Fruit fly (Drosophila melanogaster) whole organism, embryonic: ENCODE data around the gene CG42727.
A peak's percentile ranks its signal among the peaks of the same experiment; 100 is the strongest.

Source experiments
- ATbp ChIP-seq: fragments of 200-800 bp; sonication (Bioruptor generic); optimal IDR thresholded peaks from 2 replicates; lab custom pipeline; 2017; ENCODE audit warnings: missing biosample characterization, mild to moderate bottlenecking, missing genetic modification characterization, missing genetic modification reagents
- B-H1 ChIP-seq: fragments of 200-800 bp; sonication (Bioruptor generic); IDR thresholded peaks from 3 replicates; pipeline ENCODE4 v1.3.6; 2022; ENCODE audit warnings: missing biosample characterization, missing genetic modification characterization
- BEAF-32 ChIP-seq: fragments of 200-800 bp; sonication (Bioruptor generic); optimal IDR thresholded peaks from 3 replicates; lab custom pipeline; 2017; ENCODE audit warnings: missing biosample characterization, missing genetic modification characterization, mild to moderate bottlenecking, moderate library complexity, missing genetic modification reagents
- Bdp1 ChIP-seq: fragments of 200-800 bp; sonication (Bioruptor generic); optimal IDR thresholded peaks from 3 replicates; lab custom pipeline; 2016; ENCODE audit warnings: missing biosample characterization, missing genetic modification characterization
- CG10147 ChIP-seq: fragments of 200-800 bp; sonication (Bioruptor generic); optimal IDR thresholded peaks from 2 replicates; lab custom pipeline; 2019; ENCODE audit warnings: missing biosample characterization, mild to moderate bottlenecking, missing genetic modification characterization, moderate library complexity
- CG10209 ChIP-seq: fragments of 200-800 bp; sonication (Bioruptor generic); optimal IDR thresholded peaks from 3 replicates; lab custom pipeline; 2017; ENCODE audit warnings: missing biosample characterization, mild to moderate bottlenecking, missing genetic modification characterization, missing genetic modification reagents
- CG11456 ChIP-seq: fragments of 200-800 bp; sonication (Bioruptor generic); IDR thresholded peaks from 3 replicates; pipeline ENCODE4 v1.3.6; 2022; ENCODE audit warnings: missing biosample characterization, missing genetic modification characterization
- CG13287 ChIP-seq: fragments of 200-800 bp; sonication (Bioruptor generic); IDR thresholded peaks from 2 replicates; pipeline ENCODE4 v1.3.6; 2022; ENCODE audit warnings: missing biosample characterization, missing genetic modification characterization; ENCODE audit not compliant: partially characterized antibody
- CG17359 ChIP-seq: fragments of 200-800 bp; sonication (Bioruptor generic); optimal IDR thresholded peaks from 3 replicates; lab custom pipeline; 2018; ENCODE audit warnings: missing biosample characterization, mild to moderate bottlenecking, missing genetic modification characterization, moderate library complexity
- CG18262 ChIP-seq: fragments of 200-800 bp; optimal IDR thresholded peaks from 3 replicates; lab custom pipeline; 2019; ENCODE audit warnings: missing biosample characterization, mild to moderate bottlenecking, missing genetic modification characterization, moderate library complexity
- CG18599 ChIP-seq: fragments of 200-800 bp; sonication (Bioruptor generic); optimal IDR thresholded peaks from 3 replicates; lab custom pipeline; 2017; ENCODE audit warnings: missing biosample characterization, missing genetic modification characterization, mild to moderate bottlenecking, moderate library complexity, missing genetic modification reagents
- CG2116 ChIP-seq: fragments of 200-800 bp; sonication (Bioruptor generic); optimal IDR thresholded peaks from 3 replicates; lab custom pipeline; 2018; ENCODE audit warnings: missing biosample characterization, mild to moderate bottlenecking, missing genetic modification characterization
- CG2678 ChIP-seq: fragments of 200-800 bp; sonication (Bioruptor generic); optimal IDR thresholded peaks from 3 replicates; lab custom pipeline; 2019; ENCODE audit warnings: missing biosample characterization, mild to moderate bottlenecking, missing genetic modification characterization, moderate library complexity
- CG34422 ChIP-seq: fragments of 200-800 bp; sonication (Bioruptor generic); IDR thresholded peaks from 3 replicates; pipeline ENCODE4 v1.3.6; 2022; ENCODE audit warnings: missing biosample characterization, missing genetic modification characterization
- CG6175 ChIP-seq: fragments of 200-800 bp; sonication (Bioruptor generic); IDR thresholded peaks from 3 replicates; pipeline ENCODE4 v1.3.6; 2022; ENCODE audit warnings: missing biosample characterization, missing genetic modification characterization
- CG6272 ChIP-seq: fragments of 200-800 bp; sonication (Bioruptor generic); IDR thresholded peaks from 2 replicates; pipeline ENCODE4 v1.3.6; 2022; ENCODE audit warnings: missing biosample characterization, missing genetic modification characterization
- CG6791 ChIP-seq: fragments of 200-800 bp; sonication (Bioruptor generic); IDR thresholded peaks from 3 replicates; pipeline ENCODE4 v1.3.6; 2022; ENCODE audit warnings: missing biosample characterization, missing genetic modification characterization; ENCODE audit not compliant: partially characterized antibody
- CG7839 ChIP-seq: fragments of 200-800 bp; sonication (Bioruptor generic); optimal IDR thresholded peaks from 3 replicates; lab custom pipeline; 2018; ENCODE audit warnings: missing biosample characterization, mild to moderate bottlenecking, missing genetic modification characterization, moderate library complexity
- CG8290 ChIP-seq, 3 experiments: fragments of 200-800 bp; sonication (Bioruptor generic); optimal IDR thresholded peaks; 2 replicates each; lab custom pipeline; 2016 to 2019; ENCODE audit warnings: missing biosample characterization in 3 of 3, missing genetic modification characterization in 3 of 3, mild to moderate bottlenecking in 2 of 3, moderate library complexity in 1 of 3
- CG9817 ChIP-seq: fragments of 200-800 bp; sonication (Bioruptor generic); optimal IDR thresholded peaks from 2 replicates; lab custom pipeline; 2018; ENCODE audit warnings: missing biosample characterization, mild to moderate bottlenecking, missing genetic modification characterization, moderate library complexity
- Chrac-16 ChIP-seq: fragments of 200-800 bp; sonication (Bioruptor generic); optimal IDR thresholded peaks from 3 replicates; lab custom pipeline; 2016; ENCODE audit warnings: missing biosample characterization, missing genetic modification characterization
- Dad ChIP-seq: fragments of 200-800 bp; sonication (Bioruptor generic); optimal IDR thresholded peaks from 3 replicates; lab custom pipeline; 2016; ENCODE audit warnings: missing biosample characterization, missing genetic modification characterization
- Dll ChIP-seq: fragments of 200-800 bp; sonication (Bioruptor generic); IDR thresholded peaks from 4 replicates; pipeline ENCODE4 v1.3.6; 2022; ENCODE audit warnings: missing biosample characterization, missing genetic modification characterization; ENCODE audit not compliant: partially characterized antibody
- Hr51 ChIP-seq, 2 experiments: fragments of 200-800 bp; sonication (Bioruptor generic); optimal IDR thresholded peaks; 2 replicates in 1 of 2; 3 replicates in 1 of 2; lab custom pipeline; 2016 to 2018; ENCODE audit warnings: missing biosample characterization in 2 of 2, missing genetic modification characterization in 2 of 2, mild to moderate bottlenecking in 1 of 2, moderate library complexity in 1 of 2
- Lhr ChIP-seq: fragments of 200-800 bp; sonication (Bioruptor generic); optimal IDR thresholded peaks from 3 replicates; lab custom pipeline; 2017; ENCODE audit warnings: mild to moderate bottlenecking, missing biosample characterization, missing genetic modification reagents, missing genetic modification characterization
- MBD-R2 ChIP-seq: fragments of 200-800 bp; sonication (Bioruptor generic); IDR thresholded peaks from 2 replicates; pipeline ENCODE4 v1.3.6; 2022; ENCODE audit warnings: missing biosample characterization, missing genetic modification characterization
- Meics ChIP-seq: fragments of 200-800 bp; sonication (Bioruptor generic); optimal IDR thresholded peaks from 2 replicates; lab custom pipeline; 2017; ENCODE audit warnings: missing biosample characterization, mild to moderate bottlenecking, missing genetic modification characterization
- Myb ChIP-seq: fragments of 200-800 bp; sonication (Bioruptor generic); optimal IDR thresholded peaks from 2 replicates; lab custom pipeline; 2016; ENCODE audit warnings: missing biosample characterization, missing genetic modification characterization
- Ptx1 ChIP-seq: fragments of 200-800 bp; sonication (Bioruptor generic); IDR thresholded peaks from 2 replicates; pipeline ENCODE4 v1.3.6; 2022; ENCODE audit warnings: missing biosample characterization, missing genetic modification characterization
- Ravus ChIP-seq: fragments of 200-800 bp; sonication (Bioruptor generic); IDR thresholded peaks from 2 replicates; pipeline ENCODE4 v1.3.6; 2022; ENCODE audit warnings: missing biosample characterization, missing genetic modification characterization
- Sox102F ChIP-seq: fragments of 200-800 bp; sonication (Bioruptor generic); optimal IDR thresholded peaks from 2 replicates; lab custom pipeline; 2018; ENCODE audit warnings: missing biosample characterization, mild to moderate bottlenecking, missing genetic modification characterization, moderate library complexity
- Xrp1 ChIP-seq: fragments of 200-800 bp; sonication (Bioruptor generic); IDR thresholded peaks from 2 replicates; pipeline ENCODE4 v1.3.6; 2022; ENCODE audit warnings: missing biosample characterization, missing genetic modification characterization
- bsh ChIP-seq, 2 experiments: fragments of 200-800 bp; sonication (Bioruptor generic); optimal IDR thresholded peaks; 2 replicates each; lab custom pipeline; 2017 to 2018; ENCODE audit warnings: mild to moderate bottlenecking in 2 of 2, missing biosample characterization in 2 of 2, missing genetic modification characterization in 2 of 2, moderate library complexity in 1 of 2
- cad ChIP-seq: fragments of >200 bp; optimal IDR thresholded peaks from 2 replicates; lab custom pipeline; 2017; ENCODE audit warnings: missing biosample characterization, missing genetic modification characterization
- exex ChIP-seq: fragments of 200-800 bp; sonication (Bioruptor generic); optimal IDR thresholded peaks from 4 replicates; lab custom pipeline; 2018; ENCODE audit warnings: missing biosample characterization, mild to moderate bottlenecking, missing genetic modification characterization, moderate library complexity
- fd64A ChIP-seq: fragments of 200-800 bp; sonication (Bioruptor generic); optimal IDR thresholded peaks from 3 replicates; lab custom pipeline; 2018; ENCODE audit warnings: missing biosample characterization, mild to moderate bottlenecking, missing genetic modification characterization
- fd96Cb ChIP-seq: fragments of 200-800 bp; sonication (Bioruptor generic); optimal IDR thresholded peaks from 2 replicates; lab custom pipeline; 2018; ENCODE audit warnings: missing biosample characterization, mild to moderate bottlenecking, missing genetic modification characterization, moderate library complexity
- gcm ChIP-seq: fragments of 200-800 bp; sonication (Bioruptor generic); optimal IDR thresholded peaks from 2 replicates; lab custom pipeline; 2019; ENCODE audit warnings: missing biosample characterization, mild to moderate bottlenecking, missing genetic modification characterization, moderate library complexity
- ind ChIP-seq: fragments of 200-800 bp; sonication (Bioruptor generic); optimal IDR thresholded peaks from 3 replicates; lab custom pipeline; 2016; ENCODE audit warnings: missing biosample characterization, missing genetic modification characterization
- lilli ChIP-seq: fragments of 200-800 bp; sonication (Bioruptor generic); optimal IDR thresholded peaks from 3 replicates; lab custom pipeline; 2016; ENCODE audit warnings: missing biosample characterization, missing genetic modification characterization
- luna ChIP-seq: fragments of 200-800 bp; sonication (Bioruptor generic); optimal IDR thresholded peaks from 2 replicates; lab custom pipeline; 2016; ENCODE audit warnings: missing biosample characterization, missing genetic modification characterization
- nmo ChIP-seq: fragments of 200-800 bp; sonication (Bioruptor generic); optimal IDR thresholded peaks from 2 replicates; lab custom pipeline; 2018; ENCODE audit warnings: missing biosample characterization, mild to moderate bottlenecking, missing genetic modification characterization, moderate library complexity
- oc ChIP-seq: fragments of 200-800 bp; sonication (Bioruptor generic); optimal IDR thresholded peaks from 2 replicates; lab custom pipeline; 2018; ENCODE audit warnings: missing biosample characterization, mild to moderate bottlenecking, missing genetic modification characterization, moderate library complexity
- onecut ChIP-seq: fragments of 200-800 bp; sonication (Bioruptor generic); IDR thresholded peaks from 2 replicates; pipeline ENCODE4 v1.3.6; 2022; ENCODE audit warnings: missing biosample characterization, missing genetic modification characterization
- otp ChIP-seq: fragments of 200-800 bp; sonication (Bioruptor generic); IDR thresholded peaks from 3 replicates; pipeline ENCODE4, ENCODE4 v1.3.6; 2022; ENCODE audit warnings: missing biosample characterization, missing genetic modification characterization
- rib ChIP-seq: fragments of 200-800 bp; sonication (Bioruptor generic); IDR thresholded peaks from 2 replicates; pipeline ENCODE4 v1.3.6; 2022; ENCODE audit warnings: missing biosample characterization, missing genetic modification characterization
- sima ChIP-seq: fragments of 200-800 bp; sonication (Bioruptor generic); optimal IDR thresholded peaks from 2 replicates; lab custom pipeline; 2016; ENCODE audit warnings: missing biosample characterization, missing genetic modification characterization
- vvl ChIP-seq: fragments of 200-800 bp; sonication (Bioruptor generic); IDR thresholded peaks from 2 replicates; pipeline ENCODE4 v1.3.6; 2022; ENCODE audit warnings: missing biosample characterization, missing genetic modification characterization
- zf30C ChIP-seq: fragments of 200-800 bp; sonication (Bioruptor generic); optimal IDR thresholded peaks from 3 replicates; lab custom pipeline; 2018; ENCODE audit warnings: missing biosample characterization, mild to moderate bottlenecking, missing genetic modification characterization

Gene CG42727

dm6 chr3R:15350993-15351426 lies 3.2 kb downstream of the CG42727 start, which contains the start of the genes Trs33 and Tmtc4 (continued):
- TF ChIP-seq MBD-R2 (peak; percentile 93), Xrp1 (GFP tag; lab: Robert Waterston, UW) (no peak), CG10147 (GFP tag; lab: Kevin White, UChicago) (peak; percentile 31), CG18599 (GFP tag; lab: Kevin White, UChicago) (peak; percentile 37), exex (peak; percentile 22), ATbp (GFP tag; lab: Kevin White, UChicago) (no peak), Bdp1 (no peak), zf30C (GFP tag; lab: Kevin White, UChicago) (peak; percentile 35), Myb (GFP tag; lab: Kevin White, UChicago) (no peak), onecut (GFP tag; lab: Robert Waterston, UW) (no peak), Meics (GFP tag; lab: Kevin White, UChicago) (peak; percentile 34), CG2678 (tag; lab: Kevin White, UChicago) (peak; percentile 64), CG7839 (tag; lab: Kevin White, UChicago) (no peak), oc (tag; lab: Kevin White, UChicago) (peak; percentile 46), gcm (peak; percentile 48), CG2116 (GFP tag; lab: Kevin White, UChicago) (peak; percentile 59), CG6272 (no peak), nmo (peak; percentile 52), fd64A (GFP tag; lab: Kevin White, UChicago) (no peak), Chrac-16 (GFP tag; lab: Kevin White, UChicago) (peak; percentile 1), Dll (GFP tag; lab: Robert Waterston, UW) (0 out of 4 replicates have a peak, but pooled peaks have one; percentile 10), Sox102F (no peak), CG8290 (GFP tag; optimal IDR thresholded peaks at IDR 0.05; lab: Kevin White, UChicago) (no peak), CG8290 (tag; optimal IDR thresholded peaks at IDR 0.05; lab: Kevin White, UChicago) (no peak), cad (GFP tag; lab: Kevin White, UChicago) (no peak), Ravus (GFP tag; lab: Robert Waterston, UW) (no peak), CG17359 (tag; lab: Kevin White, UChicago) (peak; percentile 28), CG10209 (GFP tag; lab: Kevin White, UChicago) (peak; percentile 21), lilli (GFP tag; lab: Kevin White, UChicago) (peak; percentile 16), vvl (GFP tag; lab: Robert Waterston, UW) (peak; percentile 71), otp (GFP tag; lab: Robert Waterston, UW) (no peak), Hr51 (GFP tag; optimal IDR thresholded peaks at IDR 0.05; lab: Kevin White, UChicago) (no peak), luna (no peak), BEAF-32 (GFP tag; lab: Kevin White, UChicago) (peak; percentile 25), fd96Cb (no peak), CG6791 (GFP tag; lab: Robert Waterston, UW) (no peak), B-H1 (GFP tag; lab: Robert Waterston, UW) (no peak), Ptx1 (GFP tag; lab: Robert Waterston, UW) (0 out of 2 replicates have a peak, but pooled peaks have one; percentile 33), CG18262 (tag; lab: Kevin White, UChicago) (peak; percentile 50), ind (GFP tag; lab: Kevin White, UChicago) (peak; percentile 50), Lhr (GFP tag; lab: Kevin White, UChicago) (no peak), Dad (GFP tag; lab: Kevin White, UChicago) (no peak), CG11456 (GFP tag; lab: Robert Waterston, UW) (no peak), CG13287 (no peak; the same call in 1 of the 2 replicates), rib (GFP tag; lab: Robert Waterston, UW) (no peak), CG6175 (GFP tag; lab: Robert Waterston, UW) (no peak), sima (no peak), CG34422 (GFP tag; lab: Robert Waterston, UW) (peak; percentile 29; the same call in 1 of the 3 replicates), bsh (GFP tag; optimal IDR thresholded peaks at IDR 0.05; lab: Kevin White, UChicago) (peak in 1 of 2 experiments; percentile 25), CG9817 (tag; lab: Kevin White, UChicago) (peak; percentile 53)
